Worm (Caenorhabditis elegans): Measurements from ENCODE around the gene C44C1.6.
A peak's percentile ranks its signal among the peaks of the same experiment; 100 is the strongest.

The C44C1.6 gene

DNA sequence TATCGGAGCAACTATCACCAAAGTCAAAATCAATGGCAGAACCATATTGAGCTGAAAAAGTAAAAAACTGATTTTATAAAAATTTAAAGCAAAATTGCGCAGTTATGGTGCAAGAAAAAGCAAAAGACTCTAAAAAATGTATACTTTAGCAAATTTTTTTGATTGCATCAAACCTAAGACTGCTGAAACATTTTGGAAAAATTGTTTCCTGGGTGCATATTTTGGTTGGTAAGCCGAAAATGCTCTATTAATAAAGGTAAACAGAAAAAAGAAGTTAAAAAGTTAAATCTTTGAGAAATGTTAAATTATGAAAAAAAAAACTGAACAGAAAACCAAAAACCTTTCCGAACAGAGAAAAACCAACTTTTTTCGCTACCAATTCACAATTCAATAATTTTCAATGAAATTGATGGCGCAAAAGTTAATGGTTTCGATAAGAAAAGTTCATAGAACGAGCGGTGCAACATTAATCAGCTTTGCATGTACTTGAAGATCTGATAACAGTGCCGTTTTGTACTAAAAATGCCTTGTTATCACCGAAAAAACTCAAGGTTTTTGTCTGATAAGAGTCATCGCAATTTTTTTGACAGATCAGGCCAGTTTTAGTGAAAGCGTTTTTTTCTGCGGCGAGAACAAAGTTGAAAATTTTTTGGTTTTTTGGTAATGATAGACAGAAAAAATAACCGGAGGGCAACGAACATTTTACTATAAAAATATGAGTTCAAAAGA, 8.1 kb upstream of the C44C1.6 start, which contains the start of gene abhd-3.2 (continued):
- TF ChIP-seq sptf-1 (tag; optimal IDR thresholded peaks at IDR 0.05) (no peak), aly-2 (tag; optimal IDR thresholded peaks at IDR 0.05) (no peak), elt-3 (tag; optimal IDR thresholded peaks at IDR 0.05) (peak in 5 of 6 experiments; percentile 27 to 86 (median 35)), egl-13 (tag; optimal IDR thresholded peaks at IDR 0.05) (no peak), fkh-4 (tag; optimal IDR thresholded peaks at IDR 0.05; ENCODE audit: borderline replicate concordance) (no peak), lin-13 (GFP tag; optimal IDR thresholded peaks at IDR 0.05) (no peak), C16A3.4 (tag; optimal IDR thresholded peaks at IDR 0.05) (no peak), efl-1 (optimal IDR thresholded peaks at IDR 0.05) (no peak), efl-1 (GFP tag; optimal IDR thresholded peaks at IDR 0.05 in 1 of 2) (peak in 1 of 2 experiments; percentile 66), nhr-19 (GFP tag; conservative IDR thresholded peaks at IDR 0.05) (peak; percentile 52), tbx-2 (tag; optimal IDR thresholded peaks at IDR 0.05) (no peak), nhr-12 (tag; optimal IDR thresholded peaks at IDR 0.05) (no peak), zip-4 (GFP tag; optimal IDR thresholded peaks at IDR 0.05) (no peak), unc-130 (tag; optimal IDR thresholded peaks at IDR 0.05) (no peak), ets-5 (GFP tag; IDR thresholded peaks at IDR 0.05) (no peak), xbp-1 (tag; optimal IDR thresholded peaks at IDR 0.05) (no peak), mdl-1 (tag; optimal IDR thresholded peaks at IDR 0.05) (peak in 1 of 2 experiments; percentile 30), fkh-10 (GFP tag; optimal IDR thresholded peaks at IDR 0.05) (no peak), pax-3 (tag; optimal IDR thresholded peaks at IDR 0.05) (no peak), egl-27 (tag; optimal IDR thresholded peaks at IDR 0.05) (no peak), pag-3 (tag; optimal IDR thresholded peaks at IDR 0.05; ENCODE audit: borderline replicate concordance, insufficient read depth) (no peak), skn-1 (tag; optimal IDR thresholded peaks at IDR 0.05) (no peak), lin-35 (GFP tag; optimal IDR thresholded peaks at IDR 0.05) (peak in 1 of 2 experiments; percentile 64), fos-1 (tag; optimal IDR thresholded peaks at IDR 0.05) (no peak), lir-3 (tag; optimal IDR thresholded peaks at IDR 0.05; ENCODE audit: poor library complexity) (no peak), ama-1 (optimal IDR thresholded peaks at IDR 0.05) (no peak), pqm-1 (tag; optimal IDR thresholded peaks at IDR 0.05) (peak; percentile 93), nhr-90 (tag; optimal IDR thresholded peaks at IDR 0.05; ENCODE audit: poor library complexity) (peak; percentile 35), nhr-47 (tag; optimal IDR thresholded peaks at IDR 0.05) (no peak), lin-14 (GFP tag; optimal IDR thresholded peaks at IDR 0.05) (peak; percentile 39), nhr-28 (tag; optimal IDR thresholded peaks at IDR 0.05) (no peak), mep-1 (tag; optimal IDR thresholded peaks at IDR 0.05) (no peak), hlh-17 (GFP tag; optimal IDR thresholded peaks at IDR 0.05; ENCODE audit: borderline replicate concordance) (no peak), lsy-2 (tag; optimal IDR thresholded peaks at IDR 0.05) (peak in 1 of 2 experiments; percentile 20), Y116A8C.19 (tag; optimal IDR thresholded peaks at IDR 0.05; ENCODE audit: borderline replicate concordance) (no peak), nhr-71 (tag; optimal IDR thresholded peaks at IDR 0.05) (peak; percentile 37), swsn-7 (tag; optimal IDR thresholded peaks at IDR 0.05) (no peak), C04F5.9 (tag; optimal IDR thresholded peaks at IDR 0.05) (no peak), ces-1 (GFP tag; optimal IDR thresholded peaks at IDR 0.05) (no peak), unc-62 (GFP tag; optimal IDR thresholded peaks at IDR 0.05) (no peak), C34B4.2 (tag; optimal IDR thresholded peaks at IDR 0.05) (no peak), hpl-2 (GFP tag; optimal IDR thresholded peaks at IDR 0.05) (no peak)

DNA sequence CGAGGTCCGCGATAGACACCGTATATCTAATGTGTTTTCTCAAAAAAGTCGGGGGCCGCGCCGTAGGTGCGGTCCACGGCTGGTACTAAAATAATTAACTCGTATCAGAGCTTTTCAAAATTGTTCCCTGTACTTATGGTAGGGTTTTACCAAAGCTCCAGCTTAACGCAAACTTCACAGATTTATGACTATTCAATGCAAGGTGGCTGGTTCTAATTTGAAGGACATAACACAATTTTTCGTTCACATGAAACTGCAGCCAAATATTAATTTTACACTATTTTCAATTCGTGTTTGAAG, 5.1 kb upstream of the C44C1.6 start:
- no peak for TF ChIP-seq fos-1 (tag; optimal IDR thresholded peaks at IDR 0.05)
